Worm (Caenorhabditis elegans) whole organism, L2 larva: ENCODE data around the gene F46G10.4.

Source experiments
- alr-1 ChIP-seq: fragments of 150-350 bp; optimal IDR thresholded peaks from 2 replicates; lab custom pipeline; 2014; ENCODE audit warnings: missing biosample characterization, missing genetic modification characterization
- ama-1 ChIP-seq: fragments of 150-350 bp; optimal IDR thresholded peaks from 2 replicates; lab custom pipeline; 2018; ENCODE audit warnings: inconsistent platforms
- egl-27 ChIP-seq: sonication (generic microtip); optimal IDR thresholded peaks from 3 replicates; lab custom pipeline; 2017; ENCODE audit warnings: missing biosample characterization, missing genetic modification reagents, missing genetic modification characterization
- elt-3 ChIP-seq: sonication (generic microtip); optimal IDR thresholded peaks from 2 replicates; lab custom pipeline; 2017; ENCODE audit warnings: missing biosample characterization, missing genetic modification characterization

DNA sequence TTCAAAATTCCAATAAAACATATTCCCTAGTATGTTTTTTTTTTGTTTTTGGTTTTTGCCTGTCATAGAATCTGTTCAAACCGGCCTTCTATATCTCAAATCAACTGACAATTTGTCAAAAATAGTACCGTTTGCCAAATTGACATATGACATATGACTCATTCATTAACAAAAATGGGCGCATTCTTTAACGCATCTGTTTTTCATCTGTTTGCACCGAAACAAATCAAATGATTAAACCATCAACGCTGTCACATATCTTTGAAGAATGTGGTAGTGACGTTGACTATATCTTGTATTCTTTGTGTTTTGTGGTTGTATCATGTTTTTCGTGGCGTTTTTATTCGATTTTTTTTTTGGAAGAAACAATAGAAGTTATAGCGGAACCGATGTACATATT lies 18.8 kb upstream of the F46G10.4 start:
- TF ChIP-seq ama-1 (lab: Kevin White, UChicago) (no peak), egl-27 (tag; lab: Kevin White, UChicago) (no peak), elt-3 (tag; lab: Kevin White, UChicago) (no peak), alr-1 (tag; lab: Kevin White, UChicago) (no peak)
